Worm (Caenorhabditis elegans): ENCODE measurements around the gene clec-222.

- no peak for TF ChIP-seq ama-1 (optimal IDR thresholded peaks at IDR 0.05)
- no peak for TF ChIP-seq B0310.2 (tag; optimal IDR thresholded peaks at IDR 0.05)
- TF ChIP-seq aly-1 (tag; optimal IDR thresholded peaks at IDR 0.05): no peak
- no peak for TF ChIP-seq hnd-1 (tag; optimal IDR thresholded peaks at IDR 0.05)
- no peak for TF ChIP-seq tbx-11 (GFP tag; IDR thresholded peaks at IDR 0.05)
- no peak for TF ChIP-seq flt-1 (GFP tag; IDR thresholded peaks at IDR 0.05)
- TF ChIP-seq sea-1 (GFP tag; conservative IDR thresholded peaks at IDR 0.05): no peak
- TF ChIP-seq tra-4 (tag; optimal IDR thresholded peaks at IDR 0.05): no peak
- no peak for TF ChIP-seq tbx-37 (GFP tag; conservative IDR thresholded peaks at IDR 0.05)
- no peak for TF ChIP-seq ceh-13 (GFP tag; optimal IDR thresholded peaks at IDR 0.05)
- TF ChIP-seq pes-1 (GFP tag; IDR thresholded peaks at IDR 0.05): no peak
- no peak for TF ChIP-seq ets-7 (tag; optimal IDR thresholded peaks at IDR 0.05)
- TF ChIP-seq scrt-1 (GFP tag; IDR thresholded peaks at IDR 0.05): no peak
Measured at ce11 chrV:11268791-11269190, 2.4 kb upstream of the clec-222 start, which contains the start of gene str-115.

All from whole organism, early embryonic.